Fruit fly (Drosophila melanogaster) whole organism, embryonic: ENCODE data around the gene pes.

Source experiments
- Adf1 ChIP-seq: fragments of 200-800 bp; sonication (Bioruptor generic); IDR thresholded peaks from 2 replicates; pipeline ENCODE4 v1.3.6; 2022; ENCODE audit warnings: missing biosample characterization, missing genetic modification characterization
- CG10959 ChIP-seq: fragments of 200-800 bp; sonication (Bioruptor generic); IDR thresholded peaks from 2 replicates; pipeline ENCODE4 v1.3.6; 2022; ENCODE audit warnings: missing biosample characterization, missing genetic modification characterization
- CG13296 ChIP-seq: fragments of 200-800 bp; sonication (Bioruptor generic); optimal IDR thresholded peaks from 3 replicates; lab custom pipeline; 2018; ENCODE audit warnings: missing biosample characterization, mild to moderate bottlenecking, missing genetic modification characterization
- CG14014 ChIP-seq: fragments of 200-800 bp; sonication (Bioruptor generic); IDR thresholded peaks from 2 replicates; pipeline ENCODE4 v1.3.6; 2022; ENCODE audit warnings: missing biosample characterization, missing genetic modification characterization
- CG15696 ChIP-seq: fragments of 200-800 bp; sonication (Bioruptor generic); optimal IDR thresholded peaks from 2 replicates; lab custom pipeline; 2019; ENCODE audit warnings: missing biosample characterization, mild to moderate bottlenecking, missing genetic modification characterization, moderate library complexity
- CG1603 ChIP-seq: fragments of 200-800 bp; sonication (Bioruptor generic); optimal IDR thresholded peaks from 2 replicates; lab custom pipeline; 2019; ENCODE audit warnings: missing biosample characterization, mild to moderate bottlenecking, missing genetic modification characterization, moderate library complexity
- CG16779 ChIP-seq: fragments of 200-800 bp; sonication (Bioruptor generic); IDR thresholded peaks from 2 replicates; pipeline ENCODE4 v1.3.6; 2022; ENCODE audit warnings: missing biosample characterization, missing genetic modification characterization
- CG17186 ChIP-seq: fragments of 200-800 bp; sonication (Bioruptor generic); optimal IDR thresholded peaks from 3 replicates; lab custom pipeline; 2017; ENCODE audit warnings: missing biosample characterization, missing genetic modification reagents, missing genetic modification characterization
- CG32772 ChIP-seq: fragments of 200-800 bp; sonication (Bioruptor generic); IDR thresholded peaks from 2 replicates; pipeline ENCODE4 v1.3.6; 2022; ENCODE audit warnings: missing biosample characterization, missing genetic modification characterization
- CG34376 ChIP-seq: fragments of 200-800 bp; sonication (Bioruptor generic); optimal IDR thresholded peaks from 2 replicates; lab custom pipeline; 2018; ENCODE audit warnings: missing biosample characterization, mild to moderate bottlenecking, missing genetic modification characterization
- CG34422 ChIP-seq: fragments of 200-800 bp; sonication (Bioruptor generic); IDR thresholded peaks from 3 replicates; pipeline ENCODE4 v1.3.6; 2022; ENCODE audit warnings: missing biosample characterization, missing genetic modification characterization
- CG6175 ChIP-seq: fragments of 200-800 bp; sonication (Bioruptor generic); IDR thresholded peaks from 3 replicates; pipeline ENCODE4 v1.3.6; 2022; ENCODE audit warnings: missing biosample characterization, missing genetic modification characterization
- CG7372 ChIP-seq: fragments of 200-800 bp; sonication (Bioruptor generic); IDR thresholded peaks from 2 replicates; pipeline ENCODE4 v1.3.6; 2022; ENCODE audit warnings: missing biosample characterization, missing genetic modification characterization
- CG8290 ChIP-seq, 3 experiments: fragments of 200-800 bp; sonication (Bioruptor generic); optimal IDR thresholded peaks; 2 replicates each; lab custom pipeline; 2016 to 2019; ENCODE audit warnings: missing biosample characterization in 3 of 3, missing genetic modification characterization in 3 of 3, mild to moderate bottlenecking in 2 of 3, moderate library complexity in 1 of 3
- CG8388 ChIP-seq: fragments of 200-800 bp; sonication (Bioruptor generic); optimal IDR thresholded peaks from 2 replicates; lab custom pipeline; 2019; ENCODE audit warnings: missing biosample characterization, mild to moderate bottlenecking, missing genetic modification characterization, moderate library complexity
- CrebB ChIP-seq: fragments of 200-800 bp; sonication (Bioruptor generic); optimal IDR thresholded peaks from 3 replicates; lab custom pipeline; 2018; ENCODE audit warnings: missing biosample characterization, mild to moderate bottlenecking, missing genetic modification characterization
- Dbx ChIP-seq: fragments of 200-800 bp; sonication (Bioruptor generic); IDR thresholded peaks from 3 replicates; pipeline ENCODE4 v1.3.6; 2022; ENCODE audit warnings: missing biosample characterization, missing genetic modification characterization
- Deaf1 ChIP-seq: fragments of 200-800 bp; optimal IDR thresholded peaks from 3 replicates; lab custom pipeline; 2019; ENCODE audit warnings: missing biosample characterization, mild to moderate bottlenecking, missing genetic modification characterization, moderate library complexity
- E2f1 ChIP-seq: fragments of 200-800 bp; sonication (Bioruptor generic); IDR thresholded peaks from 2 replicates; pipeline ENCODE4 v1.3.6; 2022; ENCODE audit warnings: missing biosample characterization, missing genetic modification characterization
- HLH4C ChIP-seq: fragments of 200-800 bp; sonication (Bioruptor generic); IDR thresholded peaks from 3 replicates; pipeline ENCODE4 v1.3.6; 2022; ENCODE audit warnings: missing biosample characterization, missing genetic modification characterization; ENCODE audit not compliant: partially characterized antibody
- HLH54F ChIP-seq: fragments of 200-800 bp; sonication (Bioruptor generic); optimal IDR thresholded peaks from 3 replicates; lab custom pipeline; 2016; ENCODE audit warnings: missing biosample characterization, missing genetic modification characterization
- Hmr ChIP-seq: fragments of 200-800 bp; sonication (Bioruptor generic); optimal IDR thresholded peaks from 3 replicates; lab custom pipeline; 2017; ENCODE audit warnings: mild to moderate bottlenecking, missing biosample characterization, missing genetic modification reagents, missing genetic modification characterization
- Med ChIP-seq: fragments of 200-800 bp; sonication (Bioruptor generic); peaks from one replicate; lab custom pipeline; 2016; ENCODE audit warnings: missing biosample characterization, missing genetic modification characterization, mild to moderate bottlenecking, inconsistent platforms, moderate library complexity
- Nf-YC ChIP-seq: fragments of 200-800 bp; optimal IDR thresholded peaks from 3 replicates; lab custom pipeline; 2019; ENCODE audit warnings: missing biosample characterization, mild to moderate bottlenecking, missing genetic modification characterization, moderate library complexity
- Rfx ChIP-seq: fragments of 200-800 bp; sonication (Bioruptor generic); IDR thresholded peaks from 2 replicates; pipeline ENCODE4 v1.3.6; 2022; ENCODE audit warnings: missing biosample characterization, missing genetic modification characterization
- Sox100B ChIP-seq: fragments of 200-800 bp; sonication (Bioruptor generic); optimal IDR thresholded peaks from 3 replicates; lab custom pipeline; 2018; ENCODE audit warnings: missing biosample characterization, mild to moderate bottlenecking, missing genetic modification characterization
- YL-1 ChIP-seq: fragments of 200-800 bp; sonication (Bioruptor generic); optimal IDR thresholded peaks from 3 replicates; lab custom pipeline; 2017; ENCODE audit warnings: missing biosample characterization, mild to moderate bottlenecking, missing genetic modification characterization
- al ChIP-seq: fragments of 200-800 bp; sonication (Bioruptor generic); IDR thresholded peaks from 2 replicates; pipeline ENCODE4 v1.3.6; 2022; ENCODE audit warnings: missing biosample characterization, missing genetic modification characterization
- ase ChIP-seq: fragments of 200-800 bp; sonication (Bioruptor generic); IDR thresholded peaks from 3 replicates; pipeline ENCODE4 v1.3.6; 2022; ENCODE audit warnings: missing biosample characterization, missing genetic modification characterization
- ato ChIP-seq: fragments of 200-800 bp; sonication (Bioruptor generic); IDR thresholded peaks from 2 replicates; pipeline ENCODE4 v1.3.6; 2022; ENCODE audit warnings: missing biosample characterization, missing genetic modification characterization; ENCODE audit not compliant: partially characterized antibody
- bbx ChIP-seq: fragments of 200-800 bp; sonication (Bioruptor generic); IDR thresholded peaks from 2 replicates; pipeline ENCODE4 v1.3.6; 2022; ENCODE audit warnings: missing biosample characterization, missing genetic modification characterization; ENCODE audit not compliant: partially characterized antibody
- cg ChIP-seq: fragments of 200-800 bp; sonication (Bioruptor generic); optimal IDR thresholded peaks from 3 replicates; lab custom pipeline; 2019; ENCODE audit warnings: missing biosample characterization, mild to moderate bottlenecking, missing genetic modification characterization, moderate library complexity
- chm ChIP-seq: fragments of 200-800 bp; sonication (Bioruptor generic); IDR thresholded peaks from 2 replicates; pipeline ENCODE4 v1.3.6; 2022; ENCODE audit warnings: missing biosample characterization, missing genetic modification characterization
- dm ChIP-seq: fragments of 200-800 bp; sonication (Bioruptor generic); optimal IDR thresholded peaks from 3 replicates; lab custom pipeline; 2016; ENCODE audit warnings: missing biosample characterization, missing genetic modification characterization
- eve ChIP-seq, 2 experiments: fragments of >200 bp; optimal IDR thresholded peaks; 2 replicates each; lab custom pipeline; 2017; ENCODE audit warnings: missing biosample characterization in 2 of 2, missing genetic modification characterization in 2 of 2
- exex ChIP-seq: fragments of 200-800 bp; sonication (Bioruptor generic); optimal IDR thresholded peaks from 4 replicates; lab custom pipeline; 2018; ENCODE audit warnings: missing biosample characterization, mild to moderate bottlenecking, missing genetic modification characterization, moderate library complexity
- ftz-f1 ChIP-seq: fragments of 200-800 bp; sonication (Bioruptor generic); optimal IDR thresholded peaks from 2 replicates; lab custom pipeline; 2016; ENCODE audit warnings: missing biosample characterization, missing genetic modification characterization
- ham ChIP-seq: fragments of 200-800 bp; sonication (Bioruptor generic); IDR thresholded peaks from 2 replicates; pipeline ENCODE4 v1.3.6; 2022; ENCODE audit warnings: missing biosample characterization, missing genetic modification characterization
- lab ChIP-seq: fragments of 200-800 bp; sonication (Bioruptor generic); optimal IDR thresholded peaks from 3 replicates; lab custom pipeline; 2017; ENCODE audit warnings: missing biosample characterization, missing genetic modification characterization, mild to moderate bottlenecking, moderate library complexity, missing genetic modification reagents
- mirr ChIP-seq: fragments of 200-800 bp; sonication (Bioruptor generic); optimal IDR thresholded peaks from 3 replicates; lab custom pipeline; 2018; ENCODE audit warnings: missing biosample characterization, mild to moderate bottlenecking, missing genetic modification characterization
- pfk ChIP-seq: fragments of 200-800 bp; sonication (Bioruptor generic); optimal IDR thresholded peaks from 2 replicates; lab custom pipeline; 2018; ENCODE audit warnings: missing biosample characterization, mild to moderate bottlenecking, missing genetic modification characterization, moderate library complexity
- repo ChIP-seq: fragments of 200-800 bp; sonication (Bioruptor generic); optimal IDR thresholded peaks from 2 replicates; lab custom pipeline; 2016; ENCODE audit warnings: missing biosample characterization, missing genetic modification characterization
- sna ChIP-seq: fragments of 200-800 bp; sonication (Bioruptor generic); IDR thresholded peaks from 2 replicates; pipeline ENCODE4 v1.3.6; 2022; ENCODE audit warnings: missing biosample characterization, missing genetic modification characterization; ENCODE audit not compliant: partially characterized antibody
- sr ChIP-seq: fragments of 200-800 bp; sonication (Bioruptor generic); IDR thresholded peaks from 3 replicates; pipeline ENCODE4 v1.3.6; 2022; ENCODE audit warnings: missing biosample characterization, missing genetic modification characterization
- stwl ChIP-seq: fragments of 200-800 bp; sonication (Bioruptor generic); optimal IDR thresholded peaks from 3 replicates; lab custom pipeline; 2018; ENCODE audit warnings: missing biosample characterization, mild to moderate bottlenecking, missing genetic modification characterization, moderate library complexity
- tll ChIP-seq, 2 experiments: fragments of 200-800 bp in 1 of 2; fragments of >200 bp in 1 of 2; sonication (Bioruptor generic) in 1 of 2; optimal IDR thresholded peaks; 2 replicates each; lab custom pipeline; 2017 to 2019; ENCODE audit warnings: missing biosample characterization in 2 of 2, missing genetic modification characterization in 2 of 2, mild to moderate bottlenecking in 1 of 2, moderate library complexity in 1 of 2
- trem ChIP-seq: fragments of 200-800 bp; optimal IDR thresholded peaks from 3 replicates; lab custom pipeline; 2019; ENCODE audit warnings: missing biosample characterization, mild to moderate bottlenecking, missing genetic modification characterization, moderate library complexity
- twi ChIP-seq: fragments of 200-800 bp; optimal IDR thresholded peaks from 2 replicates; lab custom pipeline; 2019; ENCODE audit warnings: missing biosample characterization, mild to moderate bottlenecking, missing genetic modification characterization, moderate library complexity

pes gene

dm6 chr2L:7984059-7984800 lies 9.8 kb downstream of the pes start, which contains the start of gene Snoo (continued):
- no peak for TF ChIP-seq pfk (GFP tag; lab: Kevin White, UChicago)
- TF ChIP-seq ato (GFP tag; lab: Robert Waterston, UW), result peak; percentile 38; the same call in 1 of the 2 replicates
- no peak for TF ChIP-seq repo (GFP tag; lab: Kevin White, UChicago)
- no peak for TF ChIP-seq CG8290 (GFP tag; optimal IDR thresholded peaks at IDR 0.05; lab: Kevin White, UChicago)
- TF ChIP-seq CG8290 (tag; optimal IDR thresholded peaks at IDR 0.05; lab: Kevin White, UChicago), result peak in 1 of 2 experiments; percentile 76
- no peak for TF ChIP-seq al (GFP tag; lab: Robert Waterston, UW)
- TF ChIP-seq Nf-YC (tag; lab: Kevin White, UChicago), result peak; percentile 13
- no peak for TF ChIP-seq E2f1 (GFP tag; lab: Robert Waterston, UW)
- TF ChIP-seq CG14014 (GFP tag; lab: Robert Waterston, UW), result peak; percentile 30; the same call in 1 of the 2 replicates
- peak; percentile 23; the same call in 1 of the 3 replicates for TF ChIP-seq CG34422
- TF ChIP-seq Deaf1, result peak; percentile 66
- TF ChIP-seq bbx (GFP tag; lab: Robert Waterston, UW), result peak; percentile 46; the same call in 1 of the 2 replicates
- peak; percentile 15 for TF ChIP-seq CrebB (tag; lab: Kevin White, UChicago)
- TF ChIP-seq Dbx, result peak; percentile 35; the same call in 2 of the 3 replicates
- TF ChIP-seq Med, result peak; percentile 85
- no peak for TF ChIP-seq CG7372
- TF ChIP-seq HLH54F (GFP tag; lab: Kevin White, UChicago), result no peak
- TF ChIP-seq CG1603 (tag; lab: Kevin White, UChicago), result peak; percentile 50
- TF ChIP-seq exex (tag; lab: Kevin White, UChicago), result peak; percentile 87
- peak; percentile 3 for TF ChIP-seq CG17186
- TF ChIP-seq mirr (GFP tag; lab: Kevin White, UChicago), result peak; percentile 45
- peak; percentile 32 for TF ChIP-seq lab (GFP tag; lab: Kevin White, UChicago)
- TF ChIP-seq stwl (tag; lab: Kevin White, UChicago), result peak; percentile 64
- no peak for TF ChIP-seq YL-1 (GFP tag; lab: Kevin White, UChicago)
- no peak for TF ChIP-seq dm (GFP tag; lab: Kevin White, UChicago)
- no peak for TF ChIP-seq twi
- TF ChIP-seq CG16779 (GFP tag; lab: Robert Waterston, UW), result peak; percentile 7; the same call in 1 of the 2 replicates
- peak; percentile 69 for TF ChIP-seq CG34376 (GFP tag; lab: Kevin White, UChicago)
- 0 out of 2 replicates have a peak, but pooled peaks have one; percentile 46 for TF ChIP-seq sna (GFP tag; lab: Robert Waterston, UW)
- peak in 1 of 2 experiments; percentile 43 for TF ChIP-seq eve (GFP tag; optimal IDR thresholded peaks at IDR 0.05; lab: Kevin White, UChicago)
- no peak for TF ChIP-seq tll (GFP tag; optimal IDR thresholded peaks at IDR 0.05; lab: Kevin White, UChicago)
- TF ChIP-seq Sox100B (GFP tag; lab: Kevin White, UChicago), result no peak
- peak; percentile 54; the same call in 1 of the 2 replicates for TF ChIP-seq chm (GFP tag; lab: Robert Waterston, UW)
- no peak; the same call in 2 of the 3 replicates for TF ChIP-seq CG6175
- no peak for TF ChIP-seq ase (GFP tag; lab: Robert Waterston, UW)
- TF ChIP-seq HLH4C, result no peak
- no peak for TF ChIP-seq CG10959
- TF ChIP-seq CG13296 (GFP tag; lab: Kevin White, UChicago), result no peak
- TF ChIP-seq ftz-f1 (GFP tag; lab: Kevin White, UChicago), result peak; percentile 29
- TF ChIP-seq Hmr (GFP tag; lab: Kevin White, UChicago), result peak; percentile 62
- no peak for TF ChIP-seq sr
- TF ChIP-seq CG32772 (GFP tag; lab: Robert Waterston, UW), result no peak
- TF ChIP-seq Rfx (GFP tag; lab: Robert Waterston, UW), result peak; percentile 38; the same call in 1 of the 2 replicates
- peak; percentile 33; the same call in 1 of the 2 replicates for TF ChIP-seq Adf1 (GFP tag; lab: Robert Waterston, UW)
- no peak for TF ChIP-seq ham (GFP tag; lab: Robert Waterston, UW)
- TF ChIP-seq CG8388, result no peak
- peak; percentile 43 for TF ChIP-seq trem
- TF ChIP-seq cg (GFP tag; lab: Kevin White, UChicago), result peak; percentile 38
- no peak for TF ChIP-seq CG15696 (tag; lab: Kevin White, UChicago)
